Fruit fly (Drosophila melanogaster) whole organism, prepupa: ENCODE results near the gene knk.

Experiments used
- CG10669 ChIP-seq: fragments of 200-800 bp; sonication (Bioruptor generic); optimal IDR thresholded peaks from 3 replicates; lab custom pipeline; 2018; ENCODE audit warnings: missing biosample characterization, mild to moderate bottlenecking, missing genetic modification characterization, moderate library complexity
- CG3032 ChIP-seq: fragments of 200-800 bp; optimal IDR thresholded peaks from 2 replicates; lab custom pipeline; 2019; ENCODE audit warnings: missing biosample characterization, mild to moderate bottlenecking, missing genetic modification characterization, moderate library complexity
- CG8632 ChIP-seq: fragments of 200-800 bp; sonication (Bioruptor generic); optimal IDR thresholded peaks from 3 replicates; lab custom pipeline; 2016; ENCODE audit warnings: missing biosample characterization, missing genetic modification characterization
- Hr39 ChIP-seq: fragments of 200-800 bp; sonication (Bioruptor generic); optimal IDR thresholded peaks from 2 replicates; lab custom pipeline; 2016; ENCODE audit warnings: missing biosample characterization, missing genetic modification characterization
- Hr4 ChIP-seq: fragments of 200-800 bp; sonication (Bioruptor generic); optimal IDR thresholded peaks from 3 replicates; lab custom pipeline; 2016; ENCODE audit warnings: missing biosample characterization, missing genetic modification characterization
- Lpt ChIP-seq: fragments of 200-800 bp; sonication (Bioruptor generic); optimal IDR thresholded peaks from 3 replicates; lab custom pipeline; 2016; ENCODE audit warnings: missing biosample characterization, missing genetic modification characterization
- OdsH ChIP-seq: fragments of 200-800 bp; sonication (Bioruptor generic); optimal IDR thresholded peaks from 3 replicates; lab custom pipeline; 2016; ENCODE audit warnings: missing biosample characterization, missing genetic modification characterization
- Sox15 ChIP-seq: fragments of 200-800 bp; sonication (Bioruptor generic); optimal IDR thresholded peaks from 3 replicates; lab custom pipeline; 2016; ENCODE audit warnings: missing biosample characterization, missing genetic modification characterization
- cyc ChIP-seq: fragments of 200-800 bp; sonication (Bioruptor generic); optimal IDR thresholded peaks from 3 replicates; lab custom pipeline; 2016; ENCODE audit warnings: missing biosample characterization, missing genetic modification characterization
- fkh ChIP-seq: fragments of 200-800 bp; sonication (Bioruptor generic); optimal IDR thresholded peaks from 3 replicates; lab custom pipeline; 2017; ENCODE audit warnings: missing biosample characterization, mild to moderate bottlenecking, missing genetic modification characterization, moderate library complexity
- net ChIP-seq: fragments of 200-800 bp; sonication (Bioruptor generic); optimal IDR thresholded peaks from 3 replicates; lab custom pipeline; 2016; ENCODE audit warnings: missing biosample characterization, missing genetic modification characterization
- spab ChIP-seq: fragments of 200-800 bp; sonication (Bioruptor generic); optimal IDR thresholded peaks from 2 replicates; lab custom pipeline; 2017; ENCODE audit warnings: missing biosample characterization, mild to moderate bottlenecking, missing genetic modification characterization, missing genetic modification reagents
- svp ChIP-seq: fragments of 200-800 bp; sonication (Bioruptor generic); peaks from one replicate; lab custom pipeline; 2016; ENCODE audit warnings: missing biosample characterization, missing genetic modification characterization
- topi ChIP-seq: fragments of 200-800 bp; sonication (Bioruptor generic); optimal IDR thresholded peaks from 3 replicates; lab custom pipeline; 2016; ENCODE audit warnings: missing biosample characterization, missing genetic modification characterization

DNA sequence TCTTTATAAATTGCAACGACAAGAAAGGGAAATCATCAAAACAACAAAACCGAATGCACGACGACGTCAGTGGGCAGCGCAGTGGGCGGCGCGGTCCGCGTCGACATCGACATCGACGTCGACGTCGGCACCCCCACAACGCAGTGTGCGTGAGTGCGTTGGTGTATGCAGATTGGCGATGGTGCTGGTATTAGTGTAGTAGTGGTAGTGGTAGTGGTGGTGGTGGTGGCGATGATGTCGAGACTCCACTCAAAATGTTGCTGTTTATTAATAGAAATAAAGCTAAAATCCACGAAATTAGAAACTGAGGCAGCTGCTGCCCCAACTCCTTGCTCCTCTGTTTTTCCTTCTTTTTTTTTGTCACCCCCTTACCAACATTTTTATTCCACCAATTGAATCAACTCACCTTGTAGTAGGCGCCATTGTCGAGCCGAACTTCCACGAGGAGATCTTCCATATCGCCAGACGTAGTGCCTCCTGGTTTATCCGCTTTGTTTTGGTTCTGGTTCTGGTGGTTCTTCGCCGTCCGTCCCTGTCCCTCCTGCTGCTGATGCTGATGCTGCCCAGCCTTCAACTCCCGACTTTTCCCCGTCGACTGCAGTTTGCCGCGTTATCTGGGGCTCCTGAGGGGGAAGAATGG is 17.1 kb downstream of the knk start:
- TF ChIP-seq CG10669 (GFP tag; lab: Kevin White, UChicago) = no peak
- TF ChIP-seq fkh = no peak
- no peak for TF ChIP-seq Hr39 (GFP tag; lab: Kevin White, UChicago)
- no peak for TF ChIP-seq spab (GFP tag; lab: Kevin White, UChicago)
- TF ChIP-seq OdsH (GFP tag; lab: Kevin White, UChicago) = no peak
- no peak for TF ChIP-seq Lpt (GFP tag; lab: Kevin White, UChicago)
- TF ChIP-seq Hr4 (GFP tag; lab: Kevin White, UChicago) = no peak
- TF ChIP-seq net (GFP tag; lab: Kevin White, UChicago) = no peak
- TF ChIP-seq svp = no peak
- TF ChIP-seq CG3032 (tag; lab: Kevin White, UChicago) = no peak
- TF ChIP-seq cyc (GFP tag; lab: Kevin White, UChicago) = no peak
- no peak for TF ChIP-seq CG8632
- no peak for TF ChIP-seq Sox15 (GFP tag; lab: Kevin White, UChicago)
- no peak for TF ChIP-seq topi (GFP tag; lab: Kevin White, UChicago)
